Worm (Caenorhabditis elegans) whole organism, young adult: ENCODE data around the gene srbc-21.

Experiments used
- C17E4.6 ChIP-seq: fragments of 200-800 bp; sonication (Bioruptor generic); IDR thresholded peaks from 2 replicates; pipeline ENCODE4 v1.3.6; 2022; ENCODE audit warnings: missing genetic modification reagents, missing genetic modification characterization, missing compliant biosample characterization
- F52B5.7 ChIP-seq: sonication (generic microtip); optimal IDR thresholded peaks from 2 replicates; lab custom pipeline; 2016; ENCODE audit warnings: mild to moderate bottlenecking, missing genetic modification characterization, missing compliant biosample characterization
- T26A5.8 ChIP-seq: sonication (generic microtip); optimal IDR thresholded peaks from 2 replicates; lab custom pipeline; 2016; ENCODE audit warnings: missing genetic modification characterization, missing compliant biosample characterization
- Y53G8AR.9 ChIP-seq: fragments of 200-800 bp; sonication (Bioruptor generic); conservative IDR thresholded peaks from 2 replicates; pipeline ENCODE4 v1.3.6; 2022; ENCODE audit warnings: missing genetic modification reagents, missing genetic modification characterization, missing compliant biosample characterization
- Y67H2A.10 ChIP-seq: fragments of 200-800 bp; sonication (Bioruptor generic); conservative IDR thresholded peaks from 2 replicates; pipeline ENCODE4 v1.3.6; 2022; ENCODE audit warnings: missing genetic modification reagents, missing genetic modification characterization, missing compliant biosample characterization
- ZK185.1 ChIP-seq: sonication (generic microtip); optimal IDR thresholded peaks from 2 replicates; lab custom pipeline; 2016; ENCODE audit warnings: mild to moderate bottlenecking, missing genetic modification characterization, missing compliant biosample characterization; ENCODE audit not compliant: poor library complexity, severe bottlenecking
- atf-7 ChIP-seq: sonication (generic microtip); optimal IDR thresholded peaks from 2 replicates; lab custom pipeline; 2017; ENCODE audit warnings: mild to moderate bottlenecking, missing genetic modification characterization, missing compliant biosample characterization
- ccch-3 ChIP-seq: fragments of 200-800 bp; sonication (Bioruptor generic); optimal IDR thresholded peaks from 2 replicates; lab custom pipeline; 2018; ENCODE audit warnings: mild to moderate bottlenecking, missing genetic modification characterization, missing compliant biosample characterization
- cebp-1 ChIP-seq, 2 experiments: fragments of 200-800 bp in 1 of 2; sonication (Bioruptor generic) in 1 of 2; sonication (generic microtip) in 1 of 2; IDR thresholded peaks in 1 of 2; optimal IDR thresholded peaks in 1 of 2; 2 replicates each; pipeline versions ENCODE4 v1.3.6 to Lab custom; 2017 to 2022; ENCODE audit warnings: missing compliant biosample characterization in 2 of 2, missing genetic modification characterization in 2 of 2, mild to moderate bottlenecking in 1 of 2, missing genetic modification reagents in 1 of 2, moderate library complexity in 1 of 2
- ceh-100 ChIP-seq: fragments of 200-800 bp; sonication (Bioruptor generic); IDR thresholded peaks from 2 replicates; pipeline ENCODE4 v1.3.6; 2022; ENCODE audit warnings: missing genetic modification reagents, missing genetic modification characterization, missing compliant biosample characterization
- ceh-27 ChIP-seq: fragments of 200-800 bp; sonication (Bioruptor generic); optimal IDR thresholded peaks from 2 replicates; lab custom pipeline; 2018; ENCODE audit warnings: mild to moderate bottlenecking, missing genetic modification characterization, moderate library complexity, missing compliant biosample characterization
- ceh-40 ChIP-seq: fragments of 200-800 bp; sonication (Bioruptor generic); IDR thresholded peaks from 2 replicates; pipeline ENCODE4 v1.3.6; 2022; ENCODE audit warnings: missing genetic modification characterization, missing compliant biosample characterization
- ceh-58 ChIP-seq: fragments of 200-800 bp; sonication (Bioruptor generic); IDR thresholded peaks from 2 replicates; pipeline ENCODE4 v1.3.6; 2022; ENCODE audit warnings: missing genetic modification characterization, missing compliant biosample characterization
- chd-7 ChIP-seq: sonication (generic microtip); optimal IDR thresholded peaks from 2 replicates; lab custom pipeline; 2016; ENCODE audit warnings: mild to moderate bottlenecking, missing genetic modification characterization, moderate library complexity, missing compliant biosample characterization
- dpff-1 ChIP-seq: sonication (generic microtip); optimal IDR thresholded peaks from 2 replicates; lab custom pipeline; 2017; ENCODE audit warnings: mild to moderate bottlenecking, missing genetic modification characterization, missing compliant biosample characterization
- egl-44 ChIP-seq: fragments of 200-800 bp; sonication (Bioruptor generic); IDR thresholded peaks from 2 replicates; pipeline ENCODE4 v1.3.6; 2022; ENCODE audit warnings: missing genetic modification reagents, missing genetic modification characterization, missing compliant biosample characterization
- egrh-3 ChIP-seq: fragments of 200-800 bp; sonication (Bioruptor generic); IDR thresholded peaks from 2 replicates; pipeline ENCODE4 v1.3.6; 2022; ENCODE audit warnings: missing genetic modification reagents, missing genetic modification characterization, missing compliant biosample characterization
- ekl-4 ChIP-seq: fragments of 200-800 bp; sonication (Bioruptor generic); IDR thresholded peaks from 2 replicates; pipeline ENCODE4 v1.3.6; 2022; ENCODE audit warnings: missing genetic modification reagents, missing genetic modification characterization, missing compliant biosample characterization
- gei-17 ChIP-seq: fragments of 200-800 bp; sonication (Bioruptor generic); optimal IDR thresholded peaks from 2 replicates; lab custom pipeline; 2018; ENCODE audit warnings: mild to moderate bottlenecking, missing genetic modification characterization, missing compliant biosample characterization
- him-1 ChIP-seq: sonication (generic microtip); optimal IDR thresholded peaks from 2 replicates; lab custom pipeline; 2016; ENCODE audit warnings: missing genotype, missing genetic modification reagents, missing genetic modification characterization, missing compliant biosample characterization
- hlh-26 ChIP-seq: fragments of 200-800 bp; sonication (Bioruptor generic); conservative IDR thresholded peaks from 2 replicates; pipeline ENCODE4 v1.3.6; 2022; ENCODE audit warnings: missing genetic modification reagents, missing genetic modification characterization, missing compliant biosample characterization
- hmg-1.2 ChIP-seq: fragments of 200-800 bp; sonication (Bioruptor generic); IDR thresholded peaks from 2 replicates; pipeline ENCODE4 v1.3.6; 2022; ENCODE audit warnings: missing genetic modification reagents, missing genetic modification characterization, missing compliant biosample characterization
- hsf-1 ChIP-seq: fragments of 200-800 bp; sonication (Bioruptor generic); IDR thresholded peaks from 2 replicates; pipeline ENCODE4 v1.3.6; 2022; ENCODE audit warnings: missing genetic modification reagents, missing genetic modification characterization, missing compliant biosample characterization
- let-526 ChIP-seq: fragments of 200-800 bp; sonication (Bioruptor generic); IDR thresholded peaks from 2 replicates; pipeline ENCODE4 v1.3.6; 2022; ENCODE audit warnings: missing genetic modification reagents, missing genetic modification characterization, missing compliant biosample characterization
- lin-26 ChIP-seq: fragments of 200-800 bp; sonication (Bioruptor generic); IDR thresholded peaks from 2 replicates; pipeline ENCODE4 v1.3.6; 2022; ENCODE audit warnings: missing genetic modification reagents, missing genetic modification characterization, missing compliant biosample characterization
- lin-40 ChIP-seq: sonication (generic microtip); optimal IDR thresholded peaks from 2 replicates; lab custom pipeline; 2016; ENCODE audit warnings: missing genetic modification characterization, mild to moderate bottlenecking, missing compliant biosample characterization, missing genotype, missing genetic modification reagents
- lin-54 ChIP-seq: fragments of 200-800 bp; sonication (Bioruptor generic); optimal IDR thresholded peaks from 2 replicates; lab custom pipeline; 2018; ENCODE audit warnings: mild to moderate bottlenecking, missing genetic modification characterization, missing compliant biosample characterization
- lir-1 ChIP-seq: fragments of 200-800 bp; sonication (Bioruptor generic); conservative IDR thresholded peaks from 2 replicates; pipeline ENCODE4 v1.3.6; 2022; ENCODE audit warnings: missing genetic modification reagents, missing genetic modification characterization, missing compliant biosample characterization
- lsl-1 ChIP-seq: fragments of 200-800 bp; sonication (Bioruptor generic); optimal IDR thresholded peaks from 2 replicates; lab custom pipeline; 2018; ENCODE audit warnings: mild to moderate bottlenecking, missing genetic modification characterization, moderate library complexity, missing compliant biosample characterization
- madf-6 ChIP-seq: fragments of 200-800 bp; sonication (Bioruptor generic); IDR thresholded peaks from 2 replicates; pipeline ENCODE4 v1.3.6; 2022; ENCODE audit warnings: missing genetic modification reagents, missing genetic modification characterization, missing compliant biosample characterization
- mes-4 ChIP-seq: sonication (generic microtip); optimal IDR thresholded peaks from 2 replicates; lab custom pipeline; 2016; ENCODE audit warnings: missing genotype, missing genetic modification characterization, missing compliant biosample characterization
- nfya-1 ChIP-seq: sonication (generic microtip); optimal IDR thresholded peaks from 2 replicates; lab custom pipeline; 2017; ENCODE audit warnings: antibody characterized with exemption, missing compliant biosample characterization, missing genetic modification characterization, borderline replicate concordance; ENCODE audit not compliant: insufficient read depth
- nfyb-1 ChIP-seq: fragments of 200-800 bp; sonication (Bioruptor generic); IDR thresholded peaks from 2 replicates; pipeline ENCODE4 v1.3.6; 2022; ENCODE audit warnings: missing genetic modification reagents, missing genetic modification characterization, missing compliant biosample characterization
- nhr-120 ChIP-seq: fragments of 200-800 bp; sonication (Bioruptor generic); IDR thresholded peaks from 2 replicates; pipeline ENCODE4 v1.3.6; 2022; ENCODE audit warnings: missing genetic modification characterization, missing compliant biosample characterization
- nhr-90 ChIP-seq: sonication (generic microtip); optimal IDR thresholded peaks from 2 replicates; lab custom pipeline; 2016; ENCODE audit warnings: missing genotype, mild to moderate bottlenecking, missing genetic modification characterization, missing compliant biosample characterization
- rcor-1 ChIP-seq: fragments of 200-800 bp; sonication (Bioruptor generic); IDR thresholded peaks from 2 replicates; pipeline ENCODE4 v1.3.6; 2022; ENCODE audit warnings: missing genetic modification reagents, missing genetic modification characterization, missing compliant biosample characterization
- sdz-38 ChIP-seq: sonication (generic microtip); optimal IDR thresholded peaks from 2 replicates; lab custom pipeline; 2016; ENCODE audit warnings: missing genotype, missing genetic modification characterization, missing compliant biosample characterization
- sea-2 ChIP-seq: fragments of 200-800 bp; sonication (Bioruptor generic); IDR thresholded peaks from 2 replicates; pipeline ENCODE4 v1.3.6; 2022; ENCODE audit warnings: missing genetic modification characterization, missing compliant biosample characterization
- snpc-4 ChIP-seq, 5 experiments: fragments of 150-350 bp in 1 of 5; sonication (generic microtip) in 4 of 5; optimal IDR thresholded peaks; 2 replicates each; lab custom pipeline; 2014 to 2018; ENCODE audit warnings: missing genetic modification characterization in 5 of 5, missing biosample characterization in 3 of 5, antibody characterized with exemption in 2 of 5, mild to moderate bottlenecking in 2 of 5, missing compliant biosample characterization in 2 of 5, missing genotype in 2 of 5, moderate library complexity in 2 of 5, missing genetic modification reagents in 1 of 5
- tbx-9 ChIP-seq: sonication (generic microtip); optimal IDR thresholded peaks from 2 replicates; lab custom pipeline; 2016; ENCODE audit warnings: borderline replicate concordance, missing genetic modification characterization, inconsistent platforms, missing compliant biosample characterization
- zfh-2 ChIP-seq: fragments of 200-800 bp; sonication (Bioruptor generic); conservative IDR thresholded peaks from 2 replicates; pipeline ENCODE4 v1.3.6; 2022; ENCODE audit warnings: missing genetic modification reagents, missing genetic modification characterization, missing compliant biosample characterization
- ztf-26 ChIP-seq: sonication (generic microtip); optimal IDR thresholded peaks from 2 replicates; lab custom pipeline; 2017; ENCODE audit warnings: missing genetic modification characterization, missing compliant biosample characterization
- ztf-28 ChIP-seq: fragments of 200-800 bp; sonication (Bioruptor generic); IDR thresholded peaks from 2 replicates; pipeline ENCODE4 v1.3.6; 2022; ENCODE audit warnings: missing genetic modification reagents, missing genetic modification characterization, missing compliant biosample characterization
- ztf-6 ChIP-seq: fragments of 200-800 bp; sonication (Bioruptor generic); IDR thresholded peaks from 2 replicates; pipeline ENCODE4 v1.3.6; 2022; ENCODE audit warnings: missing genetic modification reagents, missing genetic modification characterization, missing compliant biosample characterization

Gene srbc-21

DNA sequence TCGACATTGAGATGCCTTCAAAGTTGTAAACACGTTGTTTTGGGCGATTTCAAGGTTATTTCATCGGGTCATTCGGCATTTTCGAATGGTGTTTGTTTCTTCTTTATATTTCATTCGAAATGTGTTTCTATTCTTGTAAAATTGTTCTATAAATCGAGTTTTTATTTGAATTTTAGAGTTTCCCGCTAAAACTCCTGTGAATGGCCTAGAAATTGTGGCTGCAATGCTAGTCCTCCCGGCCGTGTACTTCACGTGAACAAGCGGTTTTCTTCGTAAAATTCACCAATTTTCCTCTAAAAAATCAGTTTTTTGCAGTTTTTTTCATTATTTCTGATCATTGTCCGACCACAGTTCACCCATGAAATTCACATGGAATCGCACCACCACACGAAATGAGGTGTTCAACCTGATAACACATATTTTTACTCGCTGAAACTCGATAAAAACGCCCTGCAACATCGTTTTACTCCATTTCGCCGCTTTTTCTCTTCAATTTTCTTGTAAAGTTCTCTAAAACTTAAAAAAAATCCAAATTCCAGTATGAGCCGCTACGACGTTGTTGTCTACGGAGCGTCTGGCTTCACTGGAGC is 28.2 kb upstream of the srbc-21 start, which contains the start of gene ldp-1 (continued):
- TF ChIP-seq hlh-26 (GFP tag; lab: Robert Waterston, UW) (no peak), ekl-4 (peak; percentile 9; the same call in 1 of the 2 replicates), lir-1 (GFP tag; lab: Robert Waterston, UW) (peak; percentile 50; the same call in 1 of the 2 replicates), egrh-3 (no peak), lsl-1 (GFP tag; lab: Kevin White, UChicago) (peak; percentile 7), mes-4 (tag; lab: Kevin White, UChicago) (no peak), nfya-1 (tag; lab: Kevin White, UChicago) (no peak), cebp-1 (GFP tag; IDR thresholded peaks at IDR 0.05; lab: Robert Waterston, UW) (no peak), cebp-1 (tag; optimal IDR thresholded peaks at IDR 0.05; lab: Kevin White, UChicago) (peak; percentile 24), ztf-26 (tag; lab: Kevin White, UChicago) (no peak), let-526 (no peak), ztf-6 (GFP tag; lab: Robert Waterston, UW) (no peak), C17E4.6 (no peak)

DNA sequence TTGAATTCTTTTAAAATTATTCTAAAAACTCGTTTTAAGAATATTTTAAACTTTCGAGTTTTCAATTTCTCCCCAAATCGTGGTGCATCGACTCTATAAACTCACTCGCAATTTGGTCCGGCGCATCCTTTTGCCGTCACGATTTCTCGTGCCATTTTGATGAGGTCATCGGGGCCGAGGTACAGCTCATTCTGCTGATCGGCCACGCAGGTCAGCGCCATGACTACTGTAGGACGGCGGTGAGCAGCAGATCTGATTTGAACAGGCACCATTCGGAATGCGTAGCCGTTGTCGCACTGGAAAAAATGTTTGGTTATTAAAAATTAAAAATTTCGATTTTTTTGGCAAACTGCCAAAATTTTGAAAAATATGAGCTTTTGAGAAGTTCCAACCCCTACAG is 22.7 kb upstream of the srbc-21 start:
- TF ChIP-seq nfyb-1 (GFP tag; lab: Robert Waterston, UW) (peak; percentile 19; the same call in 1 of the 2 replicates), zfh-2 (GFP tag; lab: Robert Waterston, UW) (peak; percentile 56; the same call in 1 of the 2 replicates), madf-6 (GFP tag; lab: Robert Waterston, UW) (no peak), sea-2 (GFP tag; lab: Robert Waterston, UW) (0 out of 2 replicates have a peak, but pooled peaks have one; percentile 18)
- TF ChIP-seq, all 124 proteins: peak for 3

DNA sequence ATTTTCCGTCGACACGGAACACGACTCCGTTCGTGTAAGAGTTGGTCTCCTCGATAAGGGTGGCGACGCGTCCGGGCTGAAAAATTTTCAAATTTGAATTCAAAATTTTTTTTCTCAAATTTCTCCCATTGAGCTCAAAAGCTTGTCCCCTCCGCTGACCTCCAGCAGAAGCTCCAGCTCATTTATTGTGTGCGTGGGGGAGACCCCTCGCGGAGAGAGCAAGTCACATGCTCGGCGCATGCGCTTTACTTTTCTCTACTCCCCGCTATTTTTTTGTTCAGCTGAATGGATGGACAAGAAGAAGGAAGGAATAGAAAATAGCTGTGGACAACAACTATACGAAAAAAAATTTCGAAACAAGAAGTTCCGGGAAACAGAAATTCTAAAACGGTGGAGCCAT is 21.8 kb upstream of the srbc-21 start:
- TF ChIP-seq cebp-1 (GFP tag; IDR thresholded peaks at IDR 0.05; lab: Robert Waterston, UW) (no peak), cebp-1 (tag; optimal IDR thresholded peaks at IDR 0.05; lab: Kevin White, UChicago) (peak; percentile 74), lin-40 (tag; lab: Kevin White, UChicago) (peak; percentile 21), ceh-58 (GFP tag; lab: Robert Waterston, UW) (no peak), chd-7 (tag; lab: Kevin White, UChicago) (peak; percentile 41), ztf-26 (tag; lab: Kevin White, UChicago) (no peak), tbx-9 (no peak), ccch-3 (GFP tag; lab: Kevin White, UChicago) (no peak), egl-44 (no peak), hmg-1.2 (GFP tag; lab: Robert Waterston, UW) (peak; percentile 37; the same call in 1 of the 2 replicates), Y53G8AR.9 (no peak), Y67H2A.10 (GFP tag; lab: Robert Waterston, UW) (no peak), ZK185.1 (no peak), nhr-120 (GFP tag; lab: Robert Waterston, UW) (no peak), rcor-1 (no peak), ceh-100 (GFP tag; lab: Robert Waterston, UW) (no peak), T26A5.8 (tag; lab: Kevin White, UChicago) (no peak), ztf-28 (no peak), lin-54 (no peak), let-526 (no peak), nhr-90 (tag; lab: Kevin White, UChicago) (no peak), hsf-1 (GFP tag; lab: Robert Waterston, UW) (no peak), ceh-40 (GFP tag; lab: Robert Waterston, UW) (no peak), gei-17 (no peak), snpc-4 (GFP tag; optimal IDR thresholded peaks at IDR 0.05; lab: Kevin White, UChicago) (no peak), snpc-4 (tag; optimal IDR thresholded peaks at IDR 0.05; lab: Kevin White, UChicago) (peak in 1 of 4 experiments; percentile 13), dpff-1 (no peak), atf-7 (tag; lab: Kevin White, UChicago) (peak; percentile 45), ceh-27 (GFP tag; lab: Kevin White, UChicago) (peak; percentile 43), lin-26 (no peak), F52B5.7 (tag; lab: Kevin White, UChicago) (no peak), him-1 (no peak), sdz-38 (tag; lab: Kevin White, UChicago) (no peak)
